Worm (Caenorhabditis elegans) whole organism, late embryonic: Measurements from ENCODE around the gene nck-1.

Experiments
- ceh-34 ChIP-seq: sonication (generic microtip); optimal IDR thresholded peaks from 2 replicates; lab custom pipeline; 2016; ENCODE audit warnings: mild to moderate bottlenecking, missing genetic modification characterization, missing compliant biosample characterization
- ceh-9 ChIP-seq: sonication (generic microtip); optimal IDR thresholded peaks from 2 replicates; lab custom pipeline; 2016; ENCODE audit warnings: mild to moderate bottlenecking, missing genetic modification characterization, inconsistent platforms, missing compliant biosample characterization
- dve-1 ChIP-seq: sonication (generic microtip); optimal IDR thresholded peaks from 2 replicates; lab custom pipeline; 2017; ENCODE audit warnings: antibody characterized with exemption, mild to moderate bottlenecking, missing genetic modification characterization, missing compliant biosample characterization
- elt-2 ChIP-seq: sonication (generic microtip); optimal IDR thresholded peaks from 2 replicates; lab custom pipeline; 2016; ENCODE audit warnings: missing genetic modification reagents, missing genetic modification characterization, missing compliant biosample characterization
- eyg-1 ChIP-seq: sonication (generic microtip); optimal IDR thresholded peaks from 2 replicates; lab custom pipeline; 2016; ENCODE audit warnings: missing genotype, missing genetic modification characterization, missing compliant biosample characterization
- fkh-10 ChIP-seq: fragments of 150-350 bp; optimal IDR thresholded peaks from 2 replicates; lab custom pipeline; 2014; ENCODE audit warnings: missing biosample characterization, missing genetic modification reagents, missing genetic modification characterization
- hlh-30 ChIP-seq: sonication (generic microtip); optimal IDR thresholded peaks from 2 replicates; lab custom pipeline; 2017; ENCODE audit warnings: antibody characterized with exemption, missing genetic modification characterization, missing compliant biosample characterization; ENCODE audit not compliant: insufficient read depth
- nhr-11 ChIP-seq: fragments of 150-350 bp; optimal IDR thresholded peaks from 2 replicates; lab custom pipeline; 2014; ENCODE audit warnings: missing biosample characterization, missing genetic modification characterization
- pax-1 ChIP-seq: fragments of 150-350 bp; optimal IDR thresholded peaks from 2 replicates; lab custom pipeline; 2014; ENCODE audit warnings: missing biosample characterization, missing genetic modification characterization
- pha-4 ChIP-seq: fragments of 150-350 bp; optimal IDR thresholded peaks from 2 replicates; lab custom pipeline; 2018; ENCODE audit warnings: missing biosample characterization, missing genetic modification reagents, missing genetic modification characterization
- pqm-1 ChIP-seq: sonication (generic microtip); optimal IDR thresholded peaks from 2 replicates; lab custom pipeline; 2016; ENCODE audit warnings: missing genetic modification characterization, missing compliant biosample characterization
- unc-86 ChIP-seq: sonication (generic microtip); optimal IDR thresholded peaks from 2 replicates; lab custom pipeline; 2016; ENCODE audit warnings: missing genetic modification characterization, missing compliant biosample characterization

DNA sequence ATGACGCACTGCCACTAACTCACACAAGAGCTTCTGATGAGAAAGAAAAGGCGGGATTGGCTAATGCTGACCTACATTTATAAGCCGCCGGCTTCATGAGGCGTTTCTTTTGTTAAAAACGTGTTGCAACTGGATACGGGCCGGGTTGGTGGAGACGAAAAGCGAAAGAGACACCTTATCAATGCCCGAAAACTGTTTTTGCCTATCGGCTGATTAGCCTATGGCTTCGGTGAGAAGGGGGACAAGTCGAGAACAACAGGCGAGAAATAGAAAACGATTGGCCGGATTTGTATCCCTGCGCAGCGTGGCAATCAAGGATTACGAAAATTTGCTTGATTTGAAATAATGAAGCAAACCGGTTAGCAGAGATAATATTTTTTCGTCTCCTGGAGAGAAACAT, 41.8 kb downstream of the nck-1 start, which contains the start of gene F09F9.2:
- TF ChIP-seq unc-86 (no peak), eyg-1 (tag; lab: Kevin White, UChicago) (no peak), pqm-1 (no peak), hlh-30 (tag; lab: Kevin White, UChicago) (no peak), elt-2 (tag; lab: Kevin White, UChicago) (no peak), nhr-11 (no peak), pha-4 (tag; lab: Kevin White, UChicago) (no peak), fkh-10 (GFP tag; lab: Kevin White, UChicago) (no peak), pax-1 (tag; lab: Kevin White, UChicago) (no peak), dve-1 (tag; lab: Kevin White, UChicago) (no peak), ceh-34 (tag; lab: Kevin White, UChicago) (no peak), ceh-9 (tag; lab: Kevin White, UChicago) (no peak)
